Worm (Caenorhabditis elegans): ENCODE results near the gene nep-17.

DNA sequence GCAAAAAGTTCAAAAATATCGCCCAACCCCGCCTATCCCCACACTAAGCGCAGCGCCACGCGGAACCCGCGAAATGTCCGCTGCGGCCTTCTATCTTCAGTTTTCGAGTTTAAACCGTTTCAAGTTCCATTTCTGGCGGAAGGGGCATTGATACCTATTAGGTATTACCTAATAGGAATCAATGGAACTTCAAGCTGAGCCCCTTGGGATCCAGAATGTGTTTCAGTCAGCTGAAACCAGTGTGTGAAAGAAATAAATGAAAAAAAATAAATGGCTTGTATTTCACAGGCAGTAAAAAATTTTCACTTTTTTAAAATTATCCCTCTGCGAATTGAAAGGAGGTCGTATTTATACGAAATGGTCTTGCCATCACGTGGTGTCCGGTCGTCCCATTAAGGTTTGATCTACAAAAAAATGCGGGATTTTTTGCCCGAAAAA, 13.6 kb downstream of the nep-17 start:
- TF ChIP-seq hlh-30 (tag; optimal IDR thresholded peaks at IDR 0.05; ENCODE audit: insufficient read depth) (no peak), tbx-2 (tag; optimal IDR thresholded peaks at IDR 0.05) (no peak), nhr-11 (tag; optimal IDR thresholded peaks at IDR 0.05) (no peak), fkh-10 (GFP tag; optimal IDR thresholded peaks at IDR 0.05) (no peak), ama-1 (optimal IDR thresholded peaks at IDR 0.05) (no peak), pqm-1 (tag; optimal IDR thresholded peaks at IDR 0.05) (no peak), sox-4 (tag; optimal IDR thresholded peaks at IDR 0.05) (no peak), ceh-9 (tag; optimal IDR thresholded peaks at IDR 0.05) (no peak), pros-1 (tag; optimal IDR thresholded peaks at IDR 0.05) (no peak), tbx-7 (tag; optimal IDR thresholded peaks at IDR 0.05) (no peak), ceh-31 (tag; optimal IDR thresholded peaks at IDR 0.05) (no peak), ceh-30 (tag; optimal IDR thresholded peaks at IDR 0.05) (no peak)
